Fruit fly (Drosophila melanogaster): Measurements from ENCODE around the gene Pmvk.

Pmvk gene

DNA sequence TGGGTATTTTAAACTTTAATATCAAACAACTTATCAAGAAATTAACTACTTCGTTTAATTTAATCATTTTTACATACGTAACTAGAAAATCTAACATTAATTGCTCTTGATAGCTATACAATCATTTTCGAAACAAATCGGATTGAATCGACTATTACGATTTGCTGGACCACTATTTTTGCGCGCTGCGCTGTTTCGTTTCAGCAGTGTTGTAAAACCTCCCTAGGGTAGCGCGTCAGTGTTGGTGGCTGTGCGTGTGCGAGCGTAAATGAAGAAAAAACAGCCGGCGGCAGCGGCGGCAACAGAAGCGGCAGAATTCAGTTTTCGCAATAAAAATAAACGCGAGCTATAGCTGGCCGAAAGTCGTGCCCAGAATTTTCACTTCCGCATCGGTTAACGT, 46.9 kb downstream of the Pmvk start, which contains the start of gene CG33116 (continued):
- TF ChIP-seq tll (GFP tag; optimal IDR thresholded peaks at IDR 0.05) (no peak), MESR4 (GFP tag; optimal IDR thresholded peaks at IDR 0.05) (peak; percentile 57), CG18262 (tag; optimal IDR thresholded peaks at IDR 0.05) (peak; percentile 87), CG11560 (tag; IDR thresholded peaks at IDR 0.05) (peak; percentile 42; the same call in 1 of the 3 replicates), NFAT (GFP tag; IDR thresholded peaks at IDR 0.05) (peak; percentile 83), Hmx (GFP tag; optimal IDR thresholded peaks at IDR 0.05) (peak; percentile 54), Ets65A (GFP tag) (peak; percentile 98), CG2678 (tag; optimal IDR thresholded peaks at IDR 0.05) (peak; percentile 86), CG2712 (tag; optimal IDR thresholded peaks at IDR 0.05) (peak; percentile 84), Pdp1 (GFP tag; optimal IDR thresholded peaks at IDR 0.05) (peak; percentile 77 to 80), Tbp (GFP tag; optimal IDR thresholded peaks at IDR 0.05) (no peak), ewg (GFP tag; optimal IDR thresholded peaks at IDR 0.05) (peak; percentile 67), CG43689 (GFP tag; IDR thresholded peaks at IDR 0.05) (peak; percentile 49), Dip2 (GFP tag; IDR thresholded peaks at IDR 0.05) (no peak), amos (GFP tag; IDR thresholded peaks at IDR 0.05; ENCODE audit: partially characterized antibody) (no peak; the same call in 1 of the 2 replicates), dimm (GFP tag; IDR thresholded peaks at IDR 0.05) (peak; percentile 37; the same call in 1 of the 2 replicates), da (GFP tag; optimal IDR thresholded peaks at IDR 0.05) (peak; percentile 70), toy (GFP tag; IDR thresholded peaks at IDR 0.05) (peak; percentile 24; the same call in 1 of the 2 replicates), Dbx (GFP tag; IDR thresholded peaks at IDR 0.05) (peak; percentile 77; the same call in 2 of the 3 replicates), CG11456 (GFP tag; IDR thresholded peaks at IDR 0.05) (peak; percentile 85), CG4282 (GFP tag; optimal IDR thresholded peaks at IDR 0.05) (peak; percentile 47), stc (GFP tag; IDR thresholded peaks at IDR 0.05) (peak; percentile 66), CG4617 (GFP tag; optimal IDR thresholded peaks at IDR 0.05; ENCODE audit: borderline replicate concordance) (peak; percentile 71), CG7987 (GFP tag; optimal IDR thresholded peaks at IDR 0.05) (peak; percentile 73), ro (GFP tag; IDR thresholded peaks at IDR 0.05) (peak; percentile 40; the same call in 1 of the 2 replicates), ash1 (GFP tag; optimal IDR thresholded peaks at IDR 0.05) (peak; percentile 32), gsb-n (tag; optimal IDR thresholded peaks at IDR 0.05) (peak; percentile 78), CG17568 (GFP tag; optimal IDR thresholded peaks at IDR 0.05) (peak; percentile 72), ttk (GFP tag; IDR thresholded peaks at IDR 0.05) (peak; percentile 75), HmgD (GFP tag; optimal IDR thresholded peaks at IDR 0.05) (peak; percentile 70), Hr39 (optimal IDR thresholded peaks at IDR 0.05) (peak; percentile 68), pros (GFP tag; optimal IDR thresholded peaks at IDR 0.05) (no peak), GATAe (GFP tag; conservative IDR thresholded peaks at IDR 0.05) (no peak), ind (GFP tag; optimal IDR thresholded peaks at IDR 0.05) (peak; percentile 85), H15 (GFP tag; IDR thresholded peaks at IDR 0.05) (peak; percentile 68; the same call in 1 of the 3 replicates), dpn (GFP tag; optimal IDR thresholded peaks at IDR 0.05) (peak; percentile 86 to 87), cwo (GFP tag; optimal IDR thresholded peaks at IDR 0.05) (peak; percentile 58), CG15073 (GFP tag; optimal IDR thresholded peaks at IDR 0.05) (no peak), knrl (GFP tag; IDR thresholded peaks at IDR 0.05; ENCODE audit: partially characterized antibody) (0 out of 3 replicates have a peak, but pooled peaks have one; percentile 34), crc (GFP tag; optimal IDR thresholded peaks at IDR 0.05) (peak; percentile 68), klu (GFP tag; IDR thresholded peaks at IDR 0.05) (peak; percentile 21; the same call in 1 of the 2 replicates), Hr3 (GFP tag; optimal IDR thresholded peaks at IDR 0.05) (peak; percentile 82), Spps (tag; optimal IDR thresholded peaks at IDR 0.05) (peak; percentile 56), bowl (GFP tag; IDR thresholded peaks at IDR 0.05) (0 out of 2 replicates have a peak, but pooled peaks have one; percentile 52), Rfx (GFP tag; IDR thresholded peaks at IDR 0.05) (peak; percentile 92), CG31365 (tag; optimal IDR thresholded peaks at IDR 0.05) (peak; percentile 37), CG34376 (GFP tag; optimal IDR thresholded peaks at IDR 0.05) (peak; percentile 61), CG4328 (GFP tag; optimal IDR thresholded peaks at IDR 0.05) (peak; percentile 38), Bteb2 (GFP tag; optimal IDR thresholded peaks at IDR 0.05) (peak; percentile 79), Oaz (GFP tag; IDR thresholded peaks at IDR 0.05) (peak; percentile 56; the same call in 1 of the 2 replicates), ssp (GFP tag; IDR thresholded peaks at IDR 0.05) (peak; percentile 47)

Measured in whole organism, embryonic.